Worm (Caenorhabditis elegans) whole organism, mixed stage, embryonic: Measurements from ENCODE around the gene odd-1.
A peak's percentile ranks its signal among the peaks of the same experiment; 100 is the strongest.

Experiments used
- M03D4.4 ChIP-seq: sonication (generic microtip); optimal IDR thresholded peaks from 2 replicates; lab custom pipeline; 2017; ENCODE audit warnings: mild to moderate bottlenecking, missing genetic modification characterization, missing compliant biosample characterization
- bed-3 ChIP-seq: fragments of 200-800 bp; sonication (Bioruptor generic); optimal IDR thresholded peaks from 3 replicates; lab custom pipeline; 2018; ENCODE audit warnings: mild to moderate bottlenecking, missing genetic modification characterization, moderate library complexity, missing compliant biosample characterization
- blmp-1 ChIP-seq: fragments of 150-350 bp; optimal IDR thresholded peaks from 2 replicates; lab custom pipeline; 2014; ENCODE audit warnings: missing biosample characterization, missing genetic modification characterization
- ceh-39 ChIP-seq: fragments of 150-350 bp; optimal IDR thresholded peaks from 2 replicates; lab custom pipeline; 2014; ENCODE audit warnings: missing biosample characterization, missing genetic modification characterization
- ceh-43 ChIP-seq: fragments of 200-800 bp; sonication (Bioruptor generic); optimal IDR thresholded peaks from 2 replicates; lab custom pipeline; 2018; ENCODE audit warnings: mild to moderate bottlenecking, missing genetic modification characterization, moderate library complexity, missing compliant biosample characterization
- ceh-83 ChIP-seq: fragments of 200-800 bp; sonication (Bioruptor generic); optimal IDR thresholded peaks from 2 replicates; lab custom pipeline; 2018; ENCODE audit warnings: mild to moderate bottlenecking, missing genetic modification characterization, missing compliant biosample characterization
- ces-1 ChIP-seq: fragments of 150-350 bp; optimal IDR thresholded peaks from 2 replicates; lab custom pipeline; 2014; ENCODE audit warnings: missing biosample characterization, missing genetic modification reagents, missing genetic modification characterization
- cnd-1 ChIP-seq: fragments of 200-800 bp; sonication (Bioruptor generic); optimal IDR thresholded peaks from 2 replicates; lab custom pipeline; 2018; ENCODE audit warnings: mild to moderate bottlenecking, missing genetic modification characterization, missing compliant biosample characterization
- drap-1 ChIP-seq: fragments of 200-800 bp; sonication (Bioruptor generic); optimal IDR thresholded peaks from 3 replicates; lab custom pipeline; 2018; ENCODE audit warnings: mild to moderate bottlenecking, missing genetic modification characterization, missing compliant biosample characterization
- elt-1 ChIP-seq: sonication (generic microtip); optimal IDR thresholded peaks from 2 replicates; lab custom pipeline; 2017; ENCODE audit warnings: missing genetic modification characterization, mild to moderate bottlenecking, missing compliant biosample characterization, antibody characterized with exemption, moderate library complexity, borderline replicate concordance; ENCODE audit not compliant: insufficient read depth
- elt-3 ChIP-seq: fragments of 150-350 bp; optimal IDR thresholded peaks from 2 replicates; lab custom pipeline; 2014; ENCODE audit warnings: missing biosample characterization, missing genetic modification characterization
- flh-1 ChIP-seq: fragments of 200-800 bp; sonication (Bioruptor generic); optimal IDR thresholded peaks from 2 replicates; lab custom pipeline; 2018; ENCODE audit warnings: mild to moderate bottlenecking, missing genetic modification characterization, moderate library complexity, missing compliant biosample characterization
- ham-2 ChIP-seq: fragments of 200-800 bp; sonication (Bioruptor generic); optimal IDR thresholded peaks from 2 replicates; lab custom pipeline; 2018; ENCODE audit warnings: mild to moderate bottlenecking, missing genetic modification characterization, missing compliant biosample characterization
- hlh-1 ChIP-seq: fragments of 150-350 bp; optimal IDR thresholded peaks from 2 replicates; lab custom pipeline; 2014; ENCODE audit warnings: missing biosample characterization, missing genetic modification reagents, missing genetic modification characterization
- lin-13 ChIP-seq: fragments of 150-350 bp; optimal IDR thresholded peaks from 2 replicates; lab custom pipeline; 2014; ENCODE audit warnings: missing biosample characterization, missing genetic modification characterization
- lin-32 ChIP-seq: fragments of 200-800 bp; sonication (Bioruptor generic); optimal IDR thresholded peaks from 2 replicates; lab custom pipeline; 2018; ENCODE audit warnings: mild to moderate bottlenecking, missing genetic modification characterization, missing compliant biosample characterization
- lsy-2 ChIP-seq: fragments of 150-350 bp; optimal IDR thresholded peaks from 2 replicates; lab custom pipeline; 2014; ENCODE audit warnings: missing biosample characterization, missing genetic modification characterization
- mab-5 ChIP-seq: fragments of 150-350 bp; optimal IDR thresholded peaks from 2 replicates; lab custom pipeline; 2014; ENCODE audit warnings: missing biosample characterization, missing genetic modification characterization
- mep-1 ChIP-seq: fragments of 150-350 bp; optimal IDR thresholded peaks from 2 replicates; lab custom pipeline; 2017; ENCODE audit warnings: missing biosample characterization, missing genetic modification reagents, missing genetic modification characterization, inconsistent platforms
- mls-2 ChIP-seq: sonication (generic microtip); optimal IDR thresholded peaks from 2 replicates; lab custom pipeline; 2016; ENCODE audit warnings: mild to moderate bottlenecking, missing genetic modification characterization, moderate library complexity, missing compliant biosample characterization
- nhr-12 ChIP-seq: fragments of 150-350 bp; optimal IDR thresholded peaks from 2 replicates; lab custom pipeline; 2014; ENCODE audit warnings: missing biosample characterization, missing genetic modification characterization
- nhr-2 ChIP-seq: fragments of 150-350 bp; optimal IDR thresholded peaks from 2 replicates; lab custom pipeline; 2014; ENCODE audit warnings: missing biosample characterization, missing genetic modification characterization
- nhr-237 ChIP-seq: fragments of 150-350 bp; optimal IDR thresholded peaks from 2 replicates; lab custom pipeline; 2014; ENCODE audit warnings: missing biosample characterization, missing genetic modification characterization
- nhr-28 ChIP-seq: fragments of 150-350 bp; optimal IDR thresholded peaks from 2 replicates; lab custom pipeline; 2014; ENCODE audit warnings: missing biosample characterization, missing genetic modification characterization
- nhr-76 ChIP-seq: sonication (generic microtip); optimal IDR thresholded peaks from 2 replicates; lab custom pipeline; 2017; ENCODE audit warnings: missing biosample characterization, missing genetic modification characterization
- pha-4 ChIP-seq: fragments of 150-350 bp; optimal IDR thresholded peaks from 2 replicates; lab custom pipeline; 2018; ENCODE audit warnings: missing biosample characterization, missing genetic modification reagents, missing genetic modification characterization
- sem-2 ChIP-seq: fragments of 200-800 bp; sonication (Bioruptor generic); optimal IDR thresholded peaks from 2 replicates; lab custom pipeline; 2018; ENCODE audit warnings: mild to moderate bottlenecking, missing genetic modification characterization, missing compliant biosample characterization
- snpc-4 ChIP-seq: fragments of 150-350 bp; optimal IDR thresholded peaks from 2 replicates; lab custom pipeline; 2014; ENCODE audit warnings: missing biosample characterization, missing genetic modification characterization
- sptf-1 ChIP-seq: sonication (generic microtip); optimal IDR thresholded peaks from 2 replicates; lab custom pipeline; 2017; ENCODE audit warnings: mild to moderate bottlenecking, missing genetic modification characterization, moderate library complexity, missing compliant biosample characterization
- tbx-8 ChIP-seq: fragments of 200-800 bp; sonication (Bioruptor generic); optimal IDR thresholded peaks from 2 replicates; lab custom pipeline; 2018; ENCODE audit warnings: mild to moderate bottlenecking, missing genetic modification characterization, moderate library complexity, missing compliant biosample characterization
- unc-120 ChIP-seq: sonication (generic microtip); optimal IDR thresholded peaks from 2 replicates; lab custom pipeline; 2017; ENCODE audit warnings: missing genetic modification characterization, missing compliant biosample characterization; ENCODE audit not compliant: poor library complexity, severe bottlenecking
- unc-39 ChIP-seq: fragments of 150-350 bp; optimal IDR thresholded peaks from 2 replicates; lab custom pipeline; 2014; ENCODE audit warnings: missing biosample characterization, missing genetic modification characterization
- unc-62 ChIP-seq: fragments of 150-350 bp; optimal IDR thresholded peaks from 2 replicates; lab custom pipeline; 2014; ENCODE audit warnings: missing biosample characterization, missing genetic modification reagents, missing genetic modification characterization
- zip-8 ChIP-seq: fragments of 150-350 bp; optimal IDR thresholded peaks from 2 replicates; lab custom pipeline; 2014; ENCODE audit warnings: missing biosample characterization, missing genetic modification characterization
- ztf-11 ChIP-seq: fragments of 150-350 bp; optimal IDR thresholded peaks from 2 replicates; lab custom pipeline; 2014; ENCODE audit warnings: missing biosample characterization, missing genetic modification characterization

Gene odd-1

ce11 chrIII:7150162-7150561 lies 42.0 kb downstream of the odd-1 start:
- TF ChIP-seq ztf-11 (tag; lab: Kevin White, UChicago), result no peak
- TF ChIP-seq ham-2 (GFP tag; lab: Kevin White, UChicago), result no peak
- TF ChIP-seq unc-120 (tag; lab: Kevin White, UChicago), result no peak
- TF ChIP-seq pha-4, result no peak
- TF ChIP-seq sem-2 (GFP tag; lab: Kevin White, UChicago), result no peak
- no peak for TF ChIP-seq mab-5
- no peak for TF ChIP-seq mep-1 (tag; lab: Kevin White, UChicago)
- TF ChIP-seq elt-3 (tag; lab: Kevin White, UChicago), result no peak
- no peak for TF ChIP-seq flh-1
- TF ChIP-seq ceh-83, result no peak
- TF ChIP-seq ceh-39 (tag; lab: Kevin White, UChicago), result no peak
- TF ChIP-seq nhr-237 (tag; lab: Kevin White, UChicago), result no peak
- TF ChIP-seq lsy-2 (tag; lab: Kevin White, UChicago), result no peak
- TF ChIP-seq drap-1 (GFP tag; lab: Kevin White, UChicago), result no peak
- TF ChIP-seq ces-1 (GFP tag; lab: Kevin White, UChicago), result no peak
- no peak for TF ChIP-seq lin-13 (tag; lab: Kevin White, UChicago)
- no peak for TF ChIP-seq snpc-4 (tag; lab: Kevin White, UChicago)
- TF ChIP-seq, all 35 proteins: peak for 0

ce11 chrIII:7152569-7152968 lies 44.5 kb downstream of the odd-1 start:
- TF ChIP-seq mls-2 (tag; lab: Kevin White, UChicago), result no peak
- TF ChIP-seq nhr-237 (tag; lab: Kevin White, UChicago), result no peak

ce11 chrIII:7153747-7154238 lies 45.7 kb downstream of the odd-1 start, which contains the start of gene ogt-1:
TSS of gene ogt-1 (minus strand) at chrIII:7153797.
- TF ChIP-seq nhr-2 (tag; lab: Kevin White, UChicago), result peak; percentile 31
- TF ChIP-seq pha-4, result peak; percentile 57
- TF ChIP-seq lsy-2 (tag; lab: Kevin White, UChicago), result peak; percentile 79
- TF ChIP-seq ceh-39 (tag; lab: Kevin White, UChicago), result peak; percentile 42
- peak; percentile 99 for TF ChIP-seq ces-1 (GFP tag; lab: Kevin White, UChicago)
- peak; percentile 80 for TF ChIP-seq ham-2 (GFP tag; lab: Kevin White, UChicago)
- TF ChIP-seq nhr-12, result no peak
- TF ChIP-seq elt-3 (tag; lab: Kevin White, UChicago), result peak; percentile 68
- TF ChIP-seq sptf-1 (tag; lab: Kevin White, UChicago), result peak; percentile 9
- no peak for TF ChIP-seq mab-5
- no peak for TF ChIP-seq snpc-4 (tag; lab: Kevin White, UChicago)
- peak; percentile 69 for TF ChIP-seq unc-120 (tag; lab: Kevin White, UChicago)
- peak; percentile 87 for TF ChIP-seq nhr-237 (tag; lab: Kevin White, UChicago)
- no peak for TF ChIP-seq ceh-43 (GFP tag; lab: Kevin White, UChicago)
- TF ChIP-seq unc-62 (GFP tag; lab: Kevin White, UChicago), result peak; percentile 76
- peak; percentile 42 for TF ChIP-seq hlh-1

- peak; percentile 13 for TF ChIP-seq ces-1 (GFP tag; lab: Kevin White, UChicago)
- no peak for TF ChIP-seq mls-2 (tag; lab: Kevin White, UChicago)
These were observed 46.4 kb downstream of the odd-1 start for ce11 chrIII:7154526-7154925.

- peak; percentile 13 for TF ChIP-seq M03D4.4
- TF ChIP-seq unc-62 (GFP tag; lab: Kevin White, UChicago), result peak; percentile 75
- no peak for TF ChIP-seq nhr-12
- no peak for TF ChIP-seq ceh-83
- TF ChIP-seq tbx-8 (GFP tag; lab: Kevin White, UChicago), result peak; percentile 1
- no peak for TF ChIP-seq sem-2 (GFP tag; lab: Kevin White, UChicago)
- peak; percentile 86 for TF ChIP-seq nhr-237 (tag; lab: Kevin White, UChicago)
- TF ChIP-seq unc-39, result no peak
- TF ChIP-seq drap-1 (GFP tag; lab: Kevin White, UChicago), result peak; percentile 47
- peak; percentile 52 for TF ChIP-seq nhr-2 (tag; lab: Kevin White, UChicago)
- peak; percentile 84 for TF ChIP-seq mls-2 (tag; lab: Kevin White, UChicago)
- TF ChIP-seq nhr-28, result no peak
- no peak for TF ChIP-seq ceh-43 (GFP tag; lab: Kevin White, UChicago)
- TF ChIP-seq elt-1, result no peak
- TF ChIP-seq mab-5, result no peak
- no peak for TF ChIP-seq lin-32 (GFP tag; lab: Kevin White, UChicago)
- TF ChIP-seq blmp-1, result no peak
- no peak for TF ChIP-seq snpc-4 (tag; lab: Kevin White, UChicago)
- no peak for TF ChIP-seq nhr-76 (tag; lab: Kevin White, UChicago)
- TF ChIP-seq flh-1, result no peak
- peak; percentile 72 for TF ChIP-seq lsy-2 (tag; lab: Kevin White, UChicago)
- peak; percentile 73 for TF ChIP-seq pha-4
- TF ChIP-seq lin-13 (tag; lab: Kevin White, UChicago), result no peak
- peak; percentile 78 for TF ChIP-seq hlh-1
- peak; percentile 76 for TF ChIP-seq sptf-1 (tag; lab: Kevin White, UChicago)
- peak; percentile 65 for TF ChIP-seq ztf-11 (tag; lab: Kevin White, UChicago)
- TF ChIP-seq ceh-39 (tag; lab: Kevin White, UChicago), result peak; percentile 70
- TF ChIP-seq ces-1 (GFP tag; lab: Kevin White, UChicago), result peak; percentile 80
- peak; percentile 95 for TF ChIP-seq unc-120 (tag; lab: Kevin White, UChicago)
- TF ChIP-seq mep-1 (tag; lab: Kevin White, UChicago), result peak; percentile 77
- TF ChIP-seq zip-8, result no peak
- no peak for TF ChIP-seq cnd-1 (tag; lab: Kevin White, UChicago)
- peak; percentile 20 for TF ChIP-seq bed-3 (GFP tag; lab: Kevin White, UChicago)
- TF ChIP-seq elt-3 (tag; lab: Kevin White, UChicago), result no peak
- TF ChIP-seq ham-2 (GFP tag; lab: Kevin White, UChicago), result peak; percentile 71
These were observed 47.5 kb downstream of the odd-1 start for ce11 chrIII:7155631-7156030.
